Fruit fly (Drosophila melanogaster) Kc167 (cell line): ENCODE data around the gene Wdr24.

Experiments
- Myc ChIP-seq: fragments of >200 bp; optimal IDR thresholded peaks from 2 replicates; lab custom pipeline; 2017; ENCODE audit warnings: missing external identifiers
- Sin3A ChIP-seq: fragments of >200 bp; optimal IDR thresholded peaks from 2 replicates; lab custom pipeline; 2018; ENCODE audit warnings: missing external identifiers
- h ChIP-seq: fragments of >200 bp; optimal IDR thresholded peaks from 3 replicates; lab custom pipeline; 2018; ENCODE audit warnings: missing external identifiers
- insv ChIP-seq: fragments of >200 bp; optimal IDR thresholded peaks from 3 replicates; lab custom pipeline; 2018; ENCODE audit warnings: missing external identifiers
- psq ChIP-seq: fragments of >200 bp; optimal IDR thresholded peaks from 2 replicates; lab custom pipeline; 2017; ENCODE audit warnings: missing external identifiers
- ttk ChIP-seq: sonication (Bioruptor generic); optimal IDR thresholded peaks from 2 replicates; lab custom pipeline; 2017; ENCODE audit warnings: missing external identifiers

DNA sequence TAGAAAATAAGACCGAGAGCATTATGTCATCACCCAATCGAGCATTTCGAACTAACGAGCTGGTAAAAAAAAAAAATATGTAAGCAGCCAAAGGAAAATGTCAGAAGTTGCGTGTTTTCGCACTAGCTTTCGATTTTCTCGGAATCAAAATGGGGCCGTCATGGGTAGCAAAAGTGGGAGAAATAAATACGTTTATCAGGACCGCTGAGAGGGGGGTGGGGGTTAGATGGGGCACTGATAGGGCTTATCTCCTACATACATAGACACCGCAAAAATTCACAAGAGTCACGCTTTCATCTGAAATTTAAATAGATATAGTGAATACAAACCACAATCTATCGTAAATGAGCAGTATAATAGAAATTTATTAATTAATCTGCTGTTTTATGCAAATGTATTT lies 32.3 kb upstream of the Wdr24 start:
- no peak for TF ChIP-seq insv
- TF ChIP-seq psq (lab: Kevin White, UChicago) = no peak
- no peak for TF ChIP-seq Myc
- TF ChIP-seq h (lab: Kevin White, UChicago) = no peak
- TF ChIP-seq Sin3A (lab: Kevin White, UChicago) = no peak
- no peak for TF ChIP-seq ttk (lab: Kevin White, UChicago)
